Comparison of ENCODE assay signal across 1 worm cellular context in genomic region chrV:8335620-8336019, ce11.
A peak's percentile ranks its signal among the peaks of the same experiment; 100 is the strongest.
TF ChIP-seq lines count a peak whose summit lies in the region.

No protein-coding gene starts in this region.

TF ChIP-seq in whole organism, L1 larva, 84 proteins besides CTCF, POLR2A, EP300 and RAD21 (continued from another document):
- TF ChIP-seq lsy-2 (tag; optimal IDR thresholded peaks at IDR 0.05; lab: Kevin White, UChicago) (peak in 1 of 2 experiments; percentile 14), zip-4 (GFP tag; optimal IDR thresholded peaks at IDR 0.05; lab: Kevin White, UChicago) (no peak), rnt-1 (tag; optimal IDR thresholded peaks at IDR 0.05; lab: Kevin White, UChicago) (peak; percentile 54), mab-9 (GFP tag; IDR thresholded peaks at IDR 0.05; lab: Robert Waterston, UW) (no peak), fkh-8 (tag; optimal IDR thresholded peaks at IDR 0.05; lab: Kevin White, UChicago) (no peak), swsn-7 (tag; optimal IDR thresholded peaks at IDR 0.05; lab: Kevin White, UChicago) (no peak), pag-3 (tag; optimal IDR thresholded peaks at IDR 0.05; lab: Kevin White, UChicago; ENCODE audit: borderline replicate concordance, insufficient read depth) (peak; percentile 33), irx-1 (tag; optimal IDR thresholded peaks at IDR 0.05; lab: Kevin White, UChicago) (no peak), dpl-1 (GFP tag; optimal IDR thresholded peaks at IDR 0.05; lab: Kevin White, UChicago) (no peak), efl-3 (GFP tag; optimal IDR thresholded peaks at IDR 0.05; lab: Kevin White, UChicago) (no peak), ceh-88 (GFP tag; IDR thresholded peaks at IDR 0.05; lab: Robert Waterston, UW) (no peak), skn-1 (tag; optimal IDR thresholded peaks at IDR 0.05; lab: Kevin White, UChicago) (peak; percentile 12), fos-1 (tag; optimal IDR thresholded peaks at IDR 0.05; lab: Kevin White, UChicago) (no peak), lin-39 (tag; optimal IDR thresholded peaks at IDR 0.05; lab: Kevin White, UChicago) (no peak), pqm-1 (tag; optimal IDR thresholded peaks at IDR 0.05; lab: Kevin White, UChicago) (no peak), sptf-1 (tag; optimal IDR thresholded peaks at IDR 0.05; lab: Kevin White, UChicago) (no peak), tbx-2 (tag; optimal IDR thresholded peaks at IDR 0.05; lab: Kevin White, UChicago) (no peak), nhr-71 (tag; optimal IDR thresholded peaks at IDR 0.05; lab: Kevin White, UChicago) (peak; percentile 21), aha-1 (tag; optimal IDR thresholded peaks at IDR 0.05; lab: Kevin White, UChicago) (no peak), nhr-20 (tag; optimal IDR thresholded peaks at IDR 0.05; lab: Kevin White, UChicago) (no peak), nhr-28 (tag; optimal IDR thresholded peaks at IDR 0.05; lab: Kevin White, UChicago) (no peak), ceh-8 (GFP tag; optimal IDR thresholded peaks at IDR 0.05; lab: Kevin White, UChicago) (no peak), zag-1 (tag; optimal IDR thresholded peaks at IDR 0.05; lab: Kevin White, UChicago) (no peak), isw-1 (GFP tag; IDR thresholded peaks at IDR 0.05; lab: Robert Waterston, UW) (no peak), sup-37 (GFP tag; optimal IDR thresholded peaks at IDR 0.05; lab: Kevin White, UChicago) (no peak), lin-35 (GFP tag; optimal IDR thresholded peaks at IDR 0.05; lab: Kevin White, UChicago) (no peak)
TF ChIP-seq in whole organism, L1 larva: peak in this region for 8.
